Worm (Caenorhabditis elegans) whole organism, late embryonic: ENCODE results near the gene rfip-1.

Source experiments
- K02D7.2 ChIP-seq: sonication (generic microtip); optimal IDR thresholded peaks from 2 replicates; lab custom pipeline; 2017; ENCODE audit warnings: mild to moderate bottlenecking, missing genetic modification characterization, missing compliant biosample characterization
- K09A11.1 ChIP-seq: sonication (generic microtip); optimal IDR thresholded peaks from 2 replicates; lab custom pipeline; 2017; ENCODE audit warnings: antibody characterized with exemption, mild to moderate bottlenecking, missing genetic modification characterization, missing compliant biosample characterization; ENCODE audit not compliant: insufficient read depth
- hlh-13 ChIP-seq: fragments of 200-800 bp; sonication (Bioruptor generic); optimal IDR thresholded peaks from 2 replicates; lab custom pipeline; 2018; ENCODE audit warnings: mild to moderate bottlenecking, missing genetic modification characterization, missing compliant biosample characterization
- hlh-15 ChIP-seq: sonication (generic microtip); optimal IDR thresholded peaks from 2 replicates; lab custom pipeline; 2016; ENCODE audit warnings: missing genetic modification characterization, missing compliant biosample characterization
- npax-4 ChIP-seq: sonication (generic microtip); optimal IDR thresholded peaks from 2 replicates; lab custom pipeline; 2016; ENCODE audit warnings: missing genetic modification characterization, missing compliant biosample characterization

Gene rfip-1

DNA sequence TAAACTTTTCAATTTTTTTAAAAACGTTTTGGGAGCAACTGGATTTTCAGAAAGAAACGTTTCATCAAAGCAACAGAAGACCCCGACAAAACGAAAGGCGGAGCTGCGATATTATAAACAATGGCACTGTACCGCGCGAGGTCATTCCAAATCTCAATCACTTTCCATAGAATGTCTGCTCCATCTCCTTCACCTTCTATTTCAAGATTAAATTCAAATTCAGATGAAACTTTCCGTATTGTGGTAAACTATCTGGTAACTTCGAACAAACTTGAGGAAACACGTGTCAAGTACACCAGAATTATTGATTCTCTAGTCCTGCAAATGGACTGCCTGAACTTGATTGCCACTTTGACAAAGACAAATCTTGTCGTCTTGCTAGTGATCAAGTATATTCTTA, 56.5 kb downstream of the rfip-1 start, which contains the start of gene F28B12.6:
TSS of gene F28B12.6 (plus strand) at position 49 of the 400 bp plus-strand sequence.
- TF ChIP-seq hlh-15 (tag; lab: Kevin White, UChicago) (no peak), K02D7.2 (tag; lab: Kevin White, UChicago) (no peak), npax-4 (tag; lab: Kevin White, UChicago) (no peak), K09A11.1 (no peak), hlh-13 (GFP tag; lab: Kevin White, UChicago) (no peak)
